Fruit fly (Drosophila melanogaster) whole organism, adult: Measurements from ENCODE around the gene CG14194.

Experiments
- CG11617 ChIP-seq: fragments of 200-800 bp; sonication (Bioruptor generic); optimal IDR thresholded peaks from 2 replicates; lab custom pipeline; 2017; ENCODE audit warnings: mild to moderate bottlenecking, missing biosample characterization, missing genetic modification reagents, missing genetic modification characterization
- CG12768 ChIP-seq: fragments of 200-800 bp; sonication (Bioruptor generic); optimal IDR thresholded peaks from 2 replicates; lab custom pipeline; 2017; ENCODE audit warnings: missing biosample characterization, missing genetic modification characterization, mild to moderate bottlenecking, moderate library complexity, missing genetic modification reagents
- CG14711 ChIP-seq: fragments of 200-800 bp; sonication (Bioruptor generic); optimal IDR thresholded peaks from 2 replicates; lab custom pipeline; 2018; ENCODE audit warnings: missing biosample characterization, mild to moderate bottlenecking, missing genetic modification characterization, moderate library complexity
- CG1620 ChIP-seq: fragments of 200-800 bp; sonication (Bioruptor generic); optimal IDR thresholded peaks from 2 replicates; lab custom pipeline; 2016; ENCODE audit warnings: missing biosample characterization, missing genetic modification characterization
- CG33017 ChIP-seq: fragments of 200-800 bp; sonication (Bioruptor generic); optimal IDR thresholded peaks from 2 replicates; lab custom pipeline; 2018; ENCODE audit warnings: missing biosample characterization, mild to moderate bottlenecking, missing genetic modification characterization, moderate library complexity
- CG5204 ChIP-seq: fragments of 200-800 bp; sonication (Bioruptor generic); optimal IDR thresholded peaks from 2 replicates; lab custom pipeline; 2016; ENCODE audit warnings: missing biosample characterization, missing genetic modification characterization
- CG7045 ChIP-seq: fragments of 200-800 bp; sonication (Bioruptor generic); optimal IDR thresholded peaks from 2 replicates; lab custom pipeline; 2017; ENCODE audit warnings: missing biosample characterization, mild to moderate bottlenecking, missing genetic modification characterization
- CG7101 ChIP-seq: fragments of 200-800 bp; sonication (Bioruptor generic); optimal IDR thresholded peaks from 2 replicates; lab custom pipeline; 2018; ENCODE audit warnings: missing biosample characterization, mild to moderate bottlenecking, missing genetic modification characterization, moderate library complexity
- Clk ChIP-seq: fragments of 200-800 bp; sonication (Bioruptor generic); optimal IDR thresholded peaks from 2 replicates; lab custom pipeline; 2017; ENCODE audit warnings: missing biosample characterization, missing genetic modification characterization
- Crg-1 ChIP-seq: fragments of 200-800 bp; sonication (Bioruptor generic); optimal IDR thresholded peaks from 2 replicates; lab custom pipeline; 2016; ENCODE audit warnings: missing biosample characterization, missing genetic modification characterization
- Hr96 ChIP-seq: fragments of 200-800 bp; sonication (Bioruptor generic); optimal IDR thresholded peaks from 2 replicates; lab custom pipeline; 2016; ENCODE audit warnings: missing biosample characterization, missing genetic modification characterization
- Mnt ChIP-seq: fragments of 200-800 bp; sonication (Bioruptor generic); optimal IDR thresholded peaks from 2 replicates; lab custom pipeline; 2016; ENCODE audit warnings: missing biosample characterization, mild to moderate bottlenecking, missing genetic modification characterization
- bab1 ChIP-seq: fragments of 200-800 bp; sonication (Bioruptor generic); optimal IDR thresholded peaks from 3 replicates; lab custom pipeline; 2019; ENCODE audit warnings: missing biosample characterization, mild to moderate bottlenecking, missing genetic modification characterization, moderate library complexity
- cic ChIP-seq: fragments of 200-800 bp; sonication (Bioruptor generic); optimal IDR thresholded peaks from 2 replicates; lab custom pipeline; 2017; ENCODE audit warnings: missing biosample characterization, mild to moderate bottlenecking, missing genetic modification characterization, moderate library complexity
- cnc ChIP-seq, 2 experiments: fragments of >200 bp; optimal IDR thresholded peaks; 2 replicates each; lab custom pipeline; 2017
- kay ChIP-seq: fragments of 200-800 bp; sonication (Bioruptor generic); peaks from one replicate; lab custom pipeline; 2016; ENCODE audit warnings: missing biosample characterization, missing genetic modification characterization, borderline replicate concordance
- ovo ChIP-seq: fragments of 200-800 bp; sonication (Bioruptor generic); optimal IDR thresholded peaks from 2 replicates; lab custom pipeline; 2016; ENCODE audit warnings: missing biosample characterization, missing genetic modification characterization
- pad ChIP-seq: fragments of 200-800 bp; sonication (Bioruptor generic); optimal IDR thresholded peaks from 3 replicates; lab custom pipeline; 2017; ENCODE audit warnings: missing biosample characterization, missing genetic modification characterization, mild to moderate bottlenecking, moderate library complexity, missing genetic modification reagents
- tj ChIP-seq: fragments of 200-800 bp; sonication (Bioruptor generic); optimal IDR thresholded peaks from 3 replicates; lab custom pipeline; 2017; ENCODE audit warnings: missing biosample characterization, mild to moderate bottlenecking, missing genetic modification characterization, moderate library complexity
- toe ChIP-seq: fragments of 200-800 bp; sonication (Bioruptor generic); optimal IDR thresholded peaks from 2 replicates; lab custom pipeline; 2016; ENCODE audit warnings: missing biosample characterization, missing genetic modification characterization

The CG14194 gene

dm6 chrX:19157471-19157870 is 35.9 kb upstream of the CG14194 start:
- TF ChIP-seq CG7045 (GFP tag; lab: Kevin White, UChicago) (no peak), cic (GFP tag; lab: Kevin White, UChicago) (no peak), CG33017 (tag; lab: Kevin White, UChicago) (no peak)

dm6 chrX:19158519-19159289 is 34.7 kb upstream of the CG14194 start:
- TF ChIP-seq CG33017 (tag; lab: Kevin White, UChicago), result no peak
- no peak for TF ChIP-seq Clk
- no peak for TF ChIP-seq CG7101 (tag; lab: Kevin White, UChicago)
- TF ChIP-seq kay (GFP tag; lab: Kevin White, UChicago), result no peak
- no peak for TF ChIP-seq CG1620 (GFP tag; lab: Kevin White, UChicago)

dm6 chrX:19159942-19160341 is 33.4 kb upstream of the CG14194 start:
- TF ChIP-seq tj (GFP tag; lab: Kevin White, UChicago), result no peak
- no peak for TF ChIP-seq Mnt (GFP tag; lab: Kevin White, UChicago)
- no peak for TF ChIP-seq pad (GFP tag; lab: Kevin White, UChicago)
- no peak for TF ChIP-seq Clk
- TF ChIP-seq CG7101 (tag; lab: Kevin White, UChicago), result peak; percentile 2
- peak; percentile 64 for TF ChIP-seq CG14711
- no peak for TF ChIP-seq bab1 (GFP tag; lab: Kevin White, UChicago)
- TF ChIP-seq CG7045 (GFP tag; lab: Kevin White, UChicago), result no peak

DNA sequence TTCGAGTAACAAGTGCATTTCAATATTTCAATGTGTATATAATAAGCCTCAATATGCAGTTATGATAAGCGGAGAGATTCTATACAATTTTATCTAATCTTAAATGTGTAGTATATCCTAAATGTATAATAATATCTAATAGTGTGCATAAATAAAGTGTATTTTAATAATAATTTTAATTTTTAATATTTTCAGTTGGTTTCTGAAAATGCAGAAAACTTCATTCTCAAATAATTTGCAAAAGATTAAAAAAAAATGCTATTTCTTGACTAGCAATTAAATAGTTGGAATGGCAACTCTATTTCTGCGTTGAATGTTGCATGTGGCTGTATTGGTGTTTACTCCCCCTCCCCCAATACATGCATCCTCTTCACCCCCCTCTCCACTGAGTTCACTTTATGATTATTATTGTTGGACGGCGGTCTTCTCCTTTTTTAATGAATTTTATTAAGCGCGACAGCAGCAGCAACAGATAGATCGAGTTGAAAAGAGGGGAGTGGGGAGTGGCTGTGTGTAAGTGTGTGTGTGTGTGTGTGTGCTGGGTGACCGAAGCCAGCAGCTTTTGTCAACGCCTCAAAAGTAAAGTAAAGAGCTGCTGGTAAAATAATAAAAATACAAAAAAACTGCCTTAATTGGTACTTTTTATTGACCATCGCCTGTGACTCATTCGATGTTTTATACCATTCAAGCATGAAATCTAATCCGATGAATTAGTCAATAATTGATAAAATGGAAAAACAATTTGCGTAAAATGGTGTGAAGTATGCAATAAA is 32.5 kb upstream of the CG14194 start:
- TF ChIP-seq bab1 (GFP tag; lab: Kevin White, UChicago) (no peak), tj (GFP tag; lab: Kevin White, UChicago) (no peak), CG33017 (tag; lab: Kevin White, UChicago) (no peak), Mnt (GFP tag; lab: Kevin White, UChicago) (no peak), cnc (optimal IDR thresholded peaks at IDR 0.05; lab: Kevin White, UChicago) (no peak), CG12768 (GFP tag; lab: Kevin White, UChicago) (no peak), CG5204 (GFP tag; lab: Kevin White, UChicago) (no peak)

dm6 chrX:19162249-19162914 is 31.0 kb upstream of the CG14194 start:
- TF ChIP-seq cic (GFP tag; lab: Kevin White, UChicago) (no peak), Hr96 (GFP tag; lab: Kevin White, UChicago) (no peak), ovo (GFP tag; lab: Kevin White, UChicago) (no peak), kay (GFP tag; lab: Kevin White, UChicago) (no peak), CG1620 (GFP tag; lab: Kevin White, UChicago) (no peak), Crg-1 (GFP tag; lab: Kevin White, UChicago) (no peak), CG7101 (tag; lab: Kevin White, UChicago) (peak; percentile 53), CG11617 (peak; percentile 17), bab1 (GFP tag; lab: Kevin White, UChicago) (no peak), pad (GFP tag; lab: Kevin White, UChicago) (no peak), Mnt (GFP tag; lab: Kevin White, UChicago) (no peak)

- TF ChIP-seq Crg-1 (GFP tag; lab: Kevin White, UChicago), result no peak
- no peak for TF ChIP-seq Clk
- TF ChIP-seq CG5204 (GFP tag; lab: Kevin White, UChicago), result no peak
- TF ChIP-seq CG7101 (tag; lab: Kevin White, UChicago), result no peak
- TF ChIP-seq CG14711, result no peak
- TF ChIP-seq cic (GFP tag; lab: Kevin White, UChicago), result no peak
- no peak for TF ChIP-seq cnc (optimal IDR thresholded peaks at IDR 0.05; lab: Kevin White, UChicago)
- TF ChIP-seq toe (GFP tag; lab: Kevin White, UChicago), result no peak
- TF ChIP-seq Mnt (GFP tag; lab: Kevin White, UChicago), result no peak
- TF ChIP-seq CG11617, result no peak
- no peak for TF ChIP-seq Hr96 (GFP tag; lab: Kevin White, UChicago)
- TF ChIP-seq kay (GFP tag; lab: Kevin White, UChicago), result no peak
- no peak for TF ChIP-seq pad (GFP tag; lab: Kevin White, UChicago)
- TF ChIP-seq bab1 (GFP tag; lab: Kevin White, UChicago), result no peak
- no peak for TF ChIP-seq tj (GFP tag; lab: Kevin White, UChicago)
Observed at dm6 chrX:19163446-19163845, 29.9 kb upstream of the CG14194 start.
